Fruit fly (Drosophila melanogaster): ENCODE results near the gene Glut1.

- TF ChIP-seq CTCF (optimal IDR thresholded peaks at IDR 0.05) (no peak), CG8478 (optimal IDR thresholded peaks at IDR 0.05) (no peak)
Observed at dm6 chr3L:959188-959868, 45.5 kb downstream of the Glut1 start.

Data from S2 (cell line).